Fruit fly (Drosophila melanogaster): ENCODE measurements around the gene CG34124.

Gene CG34124

DNA sequence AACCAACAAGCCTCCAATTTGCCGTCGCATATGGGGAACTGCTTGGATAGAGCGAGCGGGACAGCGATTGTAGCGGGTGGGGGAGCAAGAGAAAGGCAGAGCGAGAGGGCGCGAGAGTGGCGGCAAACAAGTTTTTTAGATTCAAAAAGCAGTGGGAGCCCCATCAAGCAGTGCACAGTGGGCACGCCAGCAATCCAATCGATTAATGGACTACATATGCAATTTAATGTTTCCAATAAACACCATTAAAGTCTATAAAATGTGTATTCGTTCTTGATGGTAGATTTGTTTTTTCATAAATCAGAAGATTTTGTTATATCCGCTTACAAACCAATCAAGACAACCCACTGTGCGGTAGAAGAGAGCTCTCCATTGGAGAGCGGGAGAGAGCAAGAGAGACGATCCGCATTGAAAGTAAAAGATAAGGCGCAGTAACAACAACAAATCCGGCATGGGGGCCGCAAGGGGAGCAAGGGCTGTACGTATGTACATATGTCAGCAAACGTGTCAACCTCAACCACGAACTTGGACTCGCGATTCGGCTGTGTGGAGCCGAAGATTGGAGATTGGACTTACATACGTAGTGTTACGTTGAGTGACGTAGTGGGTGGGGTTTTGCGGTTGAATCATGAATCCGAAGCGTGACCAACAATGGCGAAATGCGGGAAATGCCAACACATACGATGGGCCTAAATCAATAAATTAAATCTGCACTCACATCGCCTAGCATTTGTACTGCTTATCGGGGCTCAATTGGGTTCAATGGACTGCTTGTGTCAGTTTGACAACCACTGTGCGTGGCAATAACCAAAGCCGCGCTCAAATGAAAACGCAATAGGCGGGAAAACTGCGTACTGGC is 39.4 kb downstream of the CG34124 start:
- TF ChIP-seq svp (GFP tag) = peak; percentile 100
- TF ChIP-seq salr (GFP tag; optimal IDR thresholded peaks at IDR 0.05) = peak; percentile 98 to 99
- TF ChIP-seq CG4318 (GFP tag; optimal IDR thresholded peaks at IDR 0.05) = peak; percentile 99
- TF ChIP-seq cyc (GFP tag; optimal IDR thresholded peaks at IDR 0.05) = peak; percentile 99
- peak; percentile 99 for TF ChIP-seq dac (GFP tag; optimal IDR thresholded peaks at IDR 0.05)
- peak; percentile 98 for TF ChIP-seq CG8319 (GFP tag; optimal IDR thresholded peaks at IDR 0.05)
- peak; percentile 99 for TF ChIP-seq topi (GFP tag; optimal IDR thresholded peaks at IDR 0.05)
- peak; percentile 98 for TF ChIP-seq CG34406 (GFP tag; optimal IDR thresholded peaks at IDR 0.05)
- TF ChIP-seq CG3919 (GFP tag; optimal IDR thresholded peaks at IDR 0.05) = peak; percentile 100
- TF ChIP-seq CG6808 (GFP tag; optimal IDR thresholded peaks at IDR 0.05) = peak; percentile 98
- peak; percentile 98 for TF ChIP-seq achi (GFP tag; optimal IDR thresholded peaks at IDR 0.05)
- peak; percentile 99 for TF ChIP-seq Hr39 (GFP tag; optimal IDR thresholded peaks at IDR 0.05)
- TF ChIP-seq acj6 (GFP tag; optimal IDR thresholded peaks at IDR 0.05) = peak; percentile 99
- peak; percentile 99 for TF ChIP-seq OdsH (GFP tag; optimal IDR thresholded peaks at IDR 0.05)
- TF ChIP-seq Lpt (GFP tag; optimal IDR thresholded peaks at IDR 0.05) = peak; percentile 100
- TF ChIP-seq spab (GFP tag; optimal IDR thresholded peaks at IDR 0.05) = peak; percentile 99
- TF ChIP-seq CG9139 (GFP tag; optimal IDR thresholded peaks at IDR 0.05) = peak; percentile 96
- TF ChIP-seq Eip78C (GFP tag) = peak; percentile 100
- peak; percentile 99 for TF ChIP-seq CG10669 (GFP tag; optimal IDR thresholded peaks at IDR 0.05)
- peak; percentile 99 for TF ChIP-seq CG10631 (GFP tag; optimal IDR thresholded peaks at IDR 0.05)
- TF ChIP-seq Eip75B (GFP tag; optimal IDR thresholded peaks at IDR 0.05) = peak; percentile 99
- peak; percentile 99 for TF ChIP-seq CG15336 (GFP tag; IDR thresholded peaks at IDR 0.05)
- TF ChIP-seq Met (GFP tag; optimal IDR thresholded peaks at IDR 0.05) = peak; percentile 99
- TF ChIP-seq net (GFP tag; optimal IDR thresholded peaks at IDR 0.05) = peak; percentile 99
- TF ChIP-seq fd59A (GFP tag; optimal IDR thresholded peaks at IDR 0.05) = peak; percentile 98
- TF ChIP-seq lz (GFP tag; optimal IDR thresholded peaks at IDR 0.05) = peak; percentile 99
- peak; percentile 97 for TF ChIP-seq Blimp-1 (GFP tag; optimal IDR thresholded peaks at IDR 0.05)
- TF ChIP-seq CG32006 (GFP tag; optimal IDR thresholded peaks at IDR 0.05) = peak; percentile 100
- TF ChIP-seq Ets21C (GFP tag; optimal IDR thresholded peaks at IDR 0.05) = peak; percentile 99
- TF ChIP-seq vri (GFP tag; optimal IDR thresholded peaks at IDR 0.05) = peak; percentile 98
- peak; percentile 95 to 98 for TF ChIP-seq ss (GFP tag; optimal IDR thresholded peaks at IDR 0.05)
- TF ChIP-seq Sox14 (GFP tag; optimal IDR thresholded peaks at IDR 0.05) = peak; percentile 99
- TF ChIP-seq Sox15 (GFP tag; optimal IDR thresholded peaks at IDR 0.05) = peak; percentile 99
- peak; percentile 99 for TF ChIP-seq esn (GFP tag; optimal IDR thresholded peaks at IDR 0.05)
- TF ChIP-seq CG11294 (GFP tag; IDR thresholded peaks at IDR 0.05) = peak; percentile 99; the same call in 1 of the 2 replicates
- TF ChIP-seq Smox (GFP tag; optimal IDR thresholded peaks at IDR 0.05) = peak; percentile 99
- TF ChIP-seq CG6792 (GFP tag; optimal IDR thresholded peaks at IDR 0.05) = peak; percentile 99
- TF ChIP-seq CG6854 (GFP tag; optimal IDR thresholded peaks at IDR 0.05) = peak; percentile 98
- TF ChIP-seq eg (GFP tag; IDR thresholded peaks at IDR 0.05) = peak; percentile 99
- peak; percentile 99 for TF ChIP-seq CG11762 (GFP tag; optimal IDR thresholded peaks at IDR 0.05; ENCODE audit: insufficient read depth)
- peak; percentile 99 for TF ChIP-seq CG8119 (GFP tag; IDR thresholded peaks at IDR 0.05)
- peak; percentile 99 for TF ChIP-seq Ets96B (tag; optimal IDR thresholded peaks at IDR 0.05)
- TF ChIP-seq Hr4 (GFP tag; optimal IDR thresholded peaks at IDR 0.05) = peak; percentile 100
- peak; percentile 100 for TF ChIP-seq CG6276 (GFP tag; optimal IDR thresholded peaks at IDR 0.05)
- peak; percentile 99 for TF ChIP-seq pdm3 (GFP tag; optimal IDR thresholded peaks at IDR 0.05)
- peak; percentile 99 for TF ChIP-seq CG8632 (GFP tag; optimal IDR thresholded peaks at IDR 0.05)
- peak; percentile 99 for TF ChIP-seq CG16779 (tag; optimal IDR thresholded peaks at IDR 0.05)
- TF ChIP-seq CG6163 (GFP tag; IDR thresholded peaks at IDR 0.05) = peak; percentile 100
- TF ChIP-seq CG1621 (tag; optimal IDR thresholded peaks at IDR 0.05) = peak; percentile 99
- TF ChIP-seq dsx (GFP tag; optimal IDR thresholded peaks at IDR 0.05; ENCODE audit: poor library complexity, severe bottlenecking) = peak; percentile 98
